Fruit fly (Drosophila melanogaster) whole organism, embryonic: ENCODE results near the gene CG2182.
A peak's percentile ranks its signal among the peaks of the same experiment; 100 is the strongest.

ENCODE experiments used
- Abd-B ChIP-seq: fragments of 200-800 bp; sonication (Bioruptor generic); optimal IDR thresholded peaks from 2 replicates; lab custom pipeline; 2018; ENCODE audit warnings: missing biosample characterization, mild to moderate bottlenecking, missing genetic modification characterization, moderate library complexity
- C15 ChIP-seq: fragments of 200-800 bp; sonication (Bioruptor generic); IDR thresholded peaks from 3 replicates; pipeline ENCODE4 v1.3.6; 2022; ENCODE audit warnings: missing biosample characterization, missing genetic modification characterization
- CG10565 ChIP-seq: fragments of 200-800 bp; sonication (Bioruptor generic); optimal IDR thresholded peaks from 3 replicates; lab custom pipeline; 2016; ENCODE audit warnings: missing biosample characterization, mild to moderate bottlenecking, missing genetic modification characterization
- CG11398 ChIP-seq: fragments of 200-800 bp; sonication (Bioruptor generic); optimal IDR thresholded peaks from 2 replicates; lab custom pipeline; 2016; ENCODE audit warnings: missing biosample characterization, missing genetic modification characterization
- CG11695 ChIP-seq: fragments of 200-800 bp; sonication (Bioruptor generic); IDR thresholded peaks from 3 replicates; pipeline ENCODE4 v1.3.6; 2022; ENCODE audit warnings: missing biosample characterization, missing genetic modification characterization
- CG13624 ChIP-seq: fragments of 200-800 bp; sonication (Bioruptor generic); optimal IDR thresholded peaks from 2 replicates; lab custom pipeline; 2016; ENCODE audit warnings: missing biosample characterization, missing genetic modification characterization
- CG15479 ChIP-seq: fragments of 200-800 bp; sonication (Bioruptor generic); optimal IDR thresholded peaks from 3 replicates; lab custom pipeline; 2019; ENCODE audit warnings: missing biosample characterization, mild to moderate bottlenecking, missing genetic modification characterization, moderate library complexity
- CG1602 ChIP-seq: fragments of 200-800 bp; sonication (Bioruptor generic); optimal IDR thresholded peaks from 3 replicates; lab custom pipeline; 2016; ENCODE audit warnings: missing biosample characterization, missing genetic modification characterization
- CG17186 ChIP-seq: fragments of 200-800 bp; sonication (Bioruptor generic); optimal IDR thresholded peaks from 3 replicates; lab custom pipeline; 2017; ENCODE audit warnings: missing biosample characterization, missing genetic modification reagents, missing genetic modification characterization
- CG17385 ChIP-seq: fragments of 200-800 bp; sonication (Bioruptor generic); optimal IDR thresholded peaks from 3 replicates; lab custom pipeline; 2018; ENCODE audit warnings: missing biosample characterization, mild to moderate bottlenecking, missing genetic modification characterization
- CG17802 ChIP-seq: fragments of 200-800 bp; sonication (Bioruptor generic); optimal IDR thresholded peaks from 2 replicates; lab custom pipeline; 2018; ENCODE audit warnings: missing biosample characterization, mild to moderate bottlenecking, missing genetic modification characterization, moderate library complexity
- CG18262 ChIP-seq: fragments of 200-800 bp; optimal IDR thresholded peaks from 3 replicates; lab custom pipeline; 2019; ENCODE audit warnings: missing biosample characterization, mild to moderate bottlenecking, missing genetic modification characterization, moderate library complexity
- CG30020 ChIP-seq: fragments of 200-800 bp; optimal IDR thresholded peaks from 2 replicates; lab custom pipeline; 2019; ENCODE audit warnings: missing biosample characterization, mild to moderate bottlenecking, missing genetic modification characterization, moderate library complexity
- CG31224 ChIP-seq: fragments of 200-800 bp; sonication (Bioruptor generic); IDR thresholded peaks from 2 replicates; pipeline ENCODE4 v1.3.6; 2022; ENCODE audit warnings: missing biosample characterization, missing genetic modification characterization
- CG3163 ChIP-seq: fragments of 200-800 bp; sonication (Bioruptor generic); optimal IDR thresholded peaks from 3 replicates; lab custom pipeline; 2016; ENCODE audit warnings: missing biosample characterization, missing genetic modification characterization
- CG33213 ChIP-seq: fragments of 200-800 bp; sonication (Bioruptor generic); optimal IDR thresholded peaks from 3 replicates; lab custom pipeline; 2016; ENCODE audit warnings: missing biosample characterization, missing genetic modification characterization
- CG3995 ChIP-seq: fragments of 200-800 bp; sonication (Bioruptor generic); optimal IDR thresholded peaks from 3 replicates; lab custom pipeline; 2016; ENCODE audit warnings: missing biosample characterization, missing genetic modification characterization
- CG4282 ChIP-seq: fragments of 200-800 bp; sonication (Bioruptor generic); optimal IDR thresholded peaks from 2 replicates; lab custom pipeline; 2016; ENCODE audit warnings: missing biosample characterization, missing genetic modification characterization
- CG4404 ChIP-seq: fragments of 200-800 bp; sonication (Bioruptor generic); IDR thresholded peaks from 2 replicates; pipeline ENCODE4 v1.3.6; 2022; ENCODE audit warnings: missing biosample characterization, missing genetic modification characterization
- CG6272 ChIP-seq: fragments of 200-800 bp; sonication (Bioruptor generic); IDR thresholded peaks from 2 replicates; pipeline ENCODE4 v1.3.6; 2022; ENCODE audit warnings: missing biosample characterization, missing genetic modification characterization
- CG6689 ChIP-seq: fragments of 200-800 bp; sonication (Bioruptor generic); IDR thresholded peaks from 2 replicates; pipeline ENCODE4 v1.3.6; 2022; ENCODE audit warnings: missing biosample characterization, missing genetic modification characterization
- CG7372 ChIP-seq: fragments of 200-800 bp; sonication (Bioruptor generic); IDR thresholded peaks from 2 replicates; pipeline ENCODE4 v1.3.6; 2022; ENCODE audit warnings: missing biosample characterization, missing genetic modification characterization
- CG7745 ChIP-seq: fragments of 200-800 bp; sonication (Bioruptor generic); optimal IDR thresholded peaks from 2 replicates; lab custom pipeline; 2018; ENCODE audit warnings: missing biosample characterization, mild to moderate bottlenecking, missing genetic modification characterization, moderate library complexity
- CG8359 ChIP-seq: fragments of 200-800 bp; sonication (Bioruptor generic); optimal IDR thresholded peaks from 2 replicates; lab custom pipeline; 2017; ENCODE audit warnings: missing biosample characterization, mild to moderate bottlenecking, missing genetic modification characterization, borderline replicate concordance
- CG9215 ChIP-seq: fragments of 200-800 bp; sonication (Bioruptor generic); IDR thresholded peaks from 2 replicates; pipeline ENCODE4 v1.3.6; 2022; ENCODE audit warnings: missing biosample characterization, missing genetic modification characterization
- CoRest ChIP-seq: fragments of 200-800 bp; sonication (Bioruptor generic); optimal IDR thresholded peaks from 3 replicates; lab custom pipeline; 2018; ENCODE audit warnings: missing biosample characterization, mild to moderate bottlenecking, missing genetic modification characterization, moderate library complexity
- E2f1 ChIP-seq: fragments of 200-800 bp; sonication (Bioruptor generic); IDR thresholded peaks from 2 replicates; pipeline ENCODE4 v1.3.6; 2022; ENCODE audit warnings: missing biosample characterization, missing genetic modification characterization
- ERR ChIP-seq: fragments of 200-800 bp; sonication (Bioruptor generic); optimal IDR thresholded peaks from 2 replicates; lab custom pipeline; 2016; ENCODE audit warnings: missing biosample characterization, missing genetic modification characterization
- Gug ChIP-seq: fragments of 200-800 bp; sonication (Bioruptor generic); IDR thresholded peaks from 4 replicates; pipeline ENCODE4 v1.3.6; 2022; ENCODE audit warnings: missing biosample characterization, missing genetic modification characterization
- H15 ChIP-seq: fragments of 200-800 bp; sonication (Bioruptor generic); IDR thresholded peaks from 3 replicates; pipeline ENCODE4 v1.3.6; 2022; ENCODE audit warnings: missing biosample characterization, missing genetic modification characterization
- Med ChIP-seq: fragments of 200-800 bp; sonication (Bioruptor generic); peaks from one replicate; lab custom pipeline; 2016; ENCODE audit warnings: missing biosample characterization, missing genetic modification characterization, mild to moderate bottlenecking, inconsistent platforms, moderate library complexity
- Myb ChIP-seq: fragments of 200-800 bp; sonication (Bioruptor generic); optimal IDR thresholded peaks from 2 replicates; lab custom pipeline; 2016; ENCODE audit warnings: missing biosample characterization, missing genetic modification characterization
- NC2α ChIP-seq: fragments of 200-800 bp; sonication (Bioruptor generic); optimal IDR thresholded peaks from 2 replicates; lab custom pipeline; 2016; ENCODE audit warnings: missing biosample characterization, missing genetic modification characterization
- Scr ChIP-seq: fragments of 200-800 bp; sonication (Bioruptor generic); IDR thresholded peaks from 2 replicates; pipeline ENCODE4 v1.3.6; 2022; ENCODE audit warnings: missing biosample characterization, missing genetic modification characterization; ENCODE audit not compliant: partially characterized antibody
- ab ChIP-seq: fragments of 200-800 bp; sonication (Bioruptor generic); optimal IDR thresholded peaks from 2 replicates; lab custom pipeline; 2016; ENCODE audit warnings: missing biosample characterization, missing genetic modification characterization
- ac ChIP-seq: fragments of 200-800 bp; sonication (Bioruptor generic); optimal IDR thresholded peaks from 3 replicates; lab custom pipeline; 2017; ENCODE audit warnings: missing biosample characterization, mild to moderate bottlenecking, missing genetic modification characterization
- ash1 ChIP-seq: fragments of 200-800 bp; sonication (Bioruptor generic); optimal IDR thresholded peaks from 2 replicates; lab custom pipeline; 2018; ENCODE audit warnings: missing biosample characterization, mild to moderate bottlenecking, missing genetic modification characterization
- bab2 ChIP-seq: fragments of 200-800 bp; sonication (Bioruptor generic); optimal IDR thresholded peaks from 2 replicates; lab custom pipeline; 2016; ENCODE audit warnings: missing biosample characterization, missing genetic modification characterization
- cg ChIP-seq: fragments of 200-800 bp; sonication (Bioruptor generic); optimal IDR thresholded peaks from 3 replicates; lab custom pipeline; 2019; ENCODE audit warnings: missing biosample characterization, mild to moderate bottlenecking, missing genetic modification characterization, moderate library complexity
- corto ChIP-seq: fragments of 200-800 bp; sonication (Bioruptor generic); optimal IDR thresholded peaks from 2 replicates; lab custom pipeline; 2016; ENCODE audit warnings: missing biosample characterization, mild to moderate bottlenecking, missing genetic modification characterization, moderate library complexity
- jing ChIP-seq: fragments of 200-800 bp; sonication (Bioruptor generic); optimal IDR thresholded peaks from 2 replicates; lab custom pipeline; 2018; ENCODE audit warnings: missing biosample characterization, mild to moderate bottlenecking, missing genetic modification characterization
- nerfin-1 ChIP-seq: fragments of 200-800 bp; sonication (Bioruptor generic); optimal IDR thresholded peaks from 3 replicates; lab custom pipeline; 2019; ENCODE audit warnings: missing biosample characterization, mild to moderate bottlenecking, missing genetic modification characterization, moderate library complexity
- org-1 ChIP-seq: fragments of 200-800 bp; sonication (Bioruptor generic); optimal IDR thresholded peaks from 2 replicates; lab custom pipeline; 2017; ENCODE audit warnings: missing biosample characterization, missing genetic modification characterization
- pzg ChIP-seq: fragments of 200-800 bp; sonication (Bioruptor generic); optimal IDR thresholded peaks from 3 replicates; lab custom pipeline; 2018; ENCODE audit warnings: missing biosample characterization, mild to moderate bottlenecking, missing genetic modification characterization, moderate library complexity
- ro ChIP-seq: fragments of 200-800 bp; sonication (Bioruptor generic); IDR thresholded peaks from 2 replicates; pipeline ENCODE4 v1.3.6; 2022; ENCODE audit warnings: missing biosample characterization, missing genetic modification characterization
- seq ChIP-seq: fragments of 200-800 bp; sonication (Bioruptor generic); IDR thresholded peaks from 2 replicates; pipeline ENCODE4 v1.3.6; 2022; ENCODE audit warnings: missing biosample characterization, missing genetic modification characterization
- stwl ChIP-seq: fragments of 200-800 bp; sonication (Bioruptor generic); optimal IDR thresholded peaks from 3 replicates; lab custom pipeline; 2018; ENCODE audit warnings: missing biosample characterization, mild to moderate bottlenecking, missing genetic modification characterization, moderate library complexity
- tap ChIP-seq: fragments of 200-800 bp; optimal IDR thresholded peaks from 3 replicates; lab custom pipeline; 2019; ENCODE audit warnings: missing biosample characterization, mild to moderate bottlenecking, missing genetic modification characterization, moderate library complexity
- tll ChIP-seq, 2 experiments: fragments of 200-800 bp in 1 of 2; fragments of >200 bp in 1 of 2; sonication (Bioruptor generic) in 1 of 2; optimal IDR thresholded peaks; 2 replicates each; lab custom pipeline; 2017 to 2019; ENCODE audit warnings: missing biosample characterization in 2 of 2, missing genetic modification characterization in 2 of 2, mild to moderate bottlenecking in 1 of 2, moderate library complexity in 1 of 2
- toy ChIP-seq: fragments of 200-800 bp; sonication (Bioruptor generic); IDR thresholded peaks from 2 replicates; pipeline ENCODE4 v1.3.6; 2022; ENCODE audit warnings: missing biosample characterization, missing genetic modification characterization

The CG2182 gene

DNA sequence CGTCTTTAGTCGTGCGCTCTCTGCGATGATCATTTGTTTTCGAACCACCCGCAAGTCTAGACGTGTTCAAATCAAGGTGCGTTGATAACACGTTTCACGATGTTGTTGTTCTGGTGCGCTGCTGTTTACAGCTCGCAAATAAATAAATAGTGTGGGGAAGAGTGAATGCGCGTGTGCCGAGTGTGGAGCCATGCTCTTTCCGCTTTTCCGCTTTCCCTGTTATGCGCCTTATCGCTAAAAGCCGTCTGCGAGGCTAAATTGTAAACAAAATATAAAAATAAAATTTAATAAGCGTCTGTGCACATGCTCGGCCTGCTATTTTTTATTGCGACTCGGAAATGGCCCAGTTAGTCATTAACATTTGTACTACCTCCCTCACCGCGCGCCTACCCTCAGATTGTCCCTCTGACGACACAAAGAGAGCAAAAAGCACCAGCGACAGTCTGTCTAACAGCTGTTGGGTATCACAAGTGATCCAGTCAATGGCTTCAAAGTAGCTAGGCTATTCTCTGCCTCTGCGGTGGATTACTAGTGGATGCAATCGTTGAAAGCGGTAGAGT, 13.0 kb upstream of the CG2182 start (continued):
- TF ChIP-seq CG7745 (peak; percentile 85), NC2α (peak; percentile 58), toy (GFP tag; lab: Robert Waterston, UW) (no peak), C15 (no peak), corto (GFP tag; lab: Kevin White, UChicago) (peak; percentile 31), E2f1 (GFP tag; lab: Robert Waterston, UW) (0 out of 2 replicates have a peak, but pooled peaks have one; percentile 10), nerfin-1 (tag; lab: Kevin White, UChicago) (peak; percentile 80), CG31224 (GFP tag; lab: Robert Waterston, UW) (no peak), CG6272 (GFP tag; lab: Robert Waterston, UW) (no peak), CG10565 (GFP tag; lab: Kevin White, UChicago) (no peak), Abd-B (GFP tag; lab: Kevin White, UChicago) (no peak), CG33213 (GFP tag; lab: Kevin White, UChicago) (peak; percentile 68), CG15479 (GFP tag; lab: Kevin White, UChicago) (no peak), Scr (GFP tag; lab: Robert Waterston, UW) (peak; percentile 33), pzg (GFP tag; lab: Kevin White, UChicago) (peak; percentile 19), CG30020 (tag; lab: Kevin White, UChicago) (peak; percentile 21), stwl (tag; lab: Kevin White, UChicago) (no peak), CG1602 (peak; percentile 27), Med (GFP tag; lab: Kevin White, UChicago) (peak; percentile 98), CG13624 (GFP tag; lab: Kevin White, UChicago) (peak; percentile 71), H15 (GFP tag; lab: Robert Waterston, UW) (0 out of 3 replicates have a peak, but pooled peaks have one; percentile 8), cg (GFP tag; lab: Kevin White, UChicago) (peak; percentile 23), CG17385 (GFP tag; lab: Kevin White, UChicago) (peak; percentile 80), CG3163 (peak; percentile 44), CoRest (tag; lab: Kevin White, UChicago) (peak; percentile 61), ash1 (GFP tag; lab: Kevin White, UChicago) (peak; percentile 91), CG9215 (no peak), tll (GFP tag; optimal IDR thresholded peaks at IDR 0.05; lab: Kevin White, UChicago) (no peak), CG6689 (GFP tag; lab: Robert Waterston, UW) (peak; percentile 50), CG4282 (GFP tag; lab: Kevin White, UChicago) (no peak), CG17802 (peak; percentile 55), ERR (GFP tag; lab: Kevin White, UChicago) (peak; percentile 37), Gug (GFP tag; lab: Robert Waterston, UW) (no peak), CG18262 (tag; lab: Kevin White, UChicago) (peak; percentile 67), org-1 (GFP tag; lab: Kevin White, UChicago) (peak; percentile 83), seq (peak; percentile 48; the same call in 1 of the 2 replicates), CG11695 (peak; percentile 68), CG3995 (no peak), CG8359 (peak; percentile 72), bab2 (GFP tag; lab: Kevin White, UChicago) (peak; percentile 77), CG7372 (GFP tag; lab: Robert Waterston, UW) (0 out of 2 replicates have a peak, but pooled peaks have one; percentile 33), ro (GFP tag; lab: Robert Waterston, UW) (no peak), Myb (GFP tag; lab: Kevin White, UChicago) (peak; percentile 19), CG17186 (GFP tag; lab: Kevin White, UChicago) (peak; percentile 56), CG4404 (GFP tag; lab: Robert Waterston, UW) (no peak), CG11398 (GFP tag; lab: Kevin White, UChicago) (peak; percentile 86), ab (GFP tag; lab: Kevin White, UChicago) (no peak), tap (tag; lab: Kevin White, UChicago) (peak; percentile 64), jing (GFP tag; lab: Kevin White, UChicago) (no peak), ac (GFP tag; lab: Kevin White, UChicago) (peak; percentile 84)
